Fruit fly (Drosophila melanogaster) whole organism, embryonic: ENCODE measurements around the gene CG43273.
A peak's percentile ranks its signal among the peaks of the same experiment; 100 is the strongest.

Source experiments
- Bteb2 ChIP-seq: fragments of 200-800 bp; sonication (Bioruptor generic); optimal IDR thresholded peaks from 2 replicates; lab custom pipeline; 2016; ENCODE audit warnings: missing biosample characterization, missing genetic modification characterization
- CG10209 ChIP-seq: fragments of 200-800 bp; sonication (Bioruptor generic); optimal IDR thresholded peaks from 3 replicates; lab custom pipeline; 2017; ENCODE audit warnings: missing biosample characterization, mild to moderate bottlenecking, missing genetic modification characterization, missing genetic modification reagents
- CG10959 ChIP-seq: fragments of 200-800 bp; sonication (Bioruptor generic); IDR thresholded peaks from 2 replicates; pipeline ENCODE4 v1.3.6; 2022; ENCODE audit warnings: missing biosample characterization, missing genetic modification characterization
- CG12071 ChIP-seq: fragments of 200-800 bp; sonication (Bioruptor generic); optimal IDR thresholded peaks from 3 replicates; lab custom pipeline; 2018; ENCODE audit warnings: missing biosample characterization, mild to moderate bottlenecking, missing genetic modification characterization
- CG14014 ChIP-seq: fragments of 200-800 bp; sonication (Bioruptor generic); IDR thresholded peaks from 2 replicates; pipeline ENCODE4 v1.3.6; 2022; ENCODE audit warnings: missing biosample characterization, missing genetic modification characterization
- CG14710 ChIP-seq: fragments of 200-800 bp; sonication (Bioruptor generic); optimal IDR thresholded peaks from 3 replicates; lab custom pipeline; 2019; ENCODE audit warnings: missing biosample characterization, mild to moderate bottlenecking, missing genetic modification characterization, moderate library complexity
- CG14860 ChIP-seq: fragments of 200-800 bp; sonication (Bioruptor generic); IDR thresholded peaks from 3 replicates; pipeline ENCODE4 v1.3.6; 2022; ENCODE audit warnings: missing biosample characterization, missing genetic modification characterization; ENCODE audit not compliant: partially characterized antibody
- CG15073 ChIP-seq: fragments of 200-800 bp; sonication (Bioruptor generic); optimal IDR thresholded peaks from 2 replicates; lab custom pipeline; 2016; ENCODE audit warnings: missing biosample characterization, missing genetic modification characterization
- CG17829 ChIP-seq: fragments of 200-800 bp; optimal IDR thresholded peaks from 2 replicates; lab custom pipeline; 2019; ENCODE audit warnings: missing biosample characterization, mild to moderate bottlenecking, missing genetic modification characterization, moderate library complexity
- CG2129 ChIP-seq: fragments of 200-800 bp; sonication (Bioruptor generic); IDR thresholded peaks from 2 replicates; pipeline ENCODE4 v1.3.6; 2022; ENCODE audit warnings: missing biosample characterization, missing genetic modification characterization; ENCODE audit not compliant: partially characterized antibody
- CG30403 ChIP-seq: fragments of 200-800 bp; sonication (Bioruptor generic); optimal IDR thresholded peaks from 3 replicates; lab custom pipeline; 2016; ENCODE audit warnings: missing biosample characterization, missing genetic modification characterization
- CG6654 ChIP-seq: fragments of 200-800 bp; sonication (Bioruptor generic); optimal IDR thresholded peaks from 2 replicates; lab custom pipeline; 2017; ENCODE audit warnings: missing biosample characterization, mild to moderate bottlenecking, missing genetic modification characterization
- CG6813 ChIP-seq: fragments of 200-800 bp; sonication (Bioruptor generic); optimal IDR thresholded peaks from 2 replicates; lab custom pipeline; 2017; ENCODE audit warnings: missing biosample characterization, missing genetic modification characterization, mild to moderate bottlenecking, moderate library complexity, missing genetic modification reagents
- CG7839 ChIP-seq: fragments of 200-800 bp; sonication (Bioruptor generic); optimal IDR thresholded peaks from 3 replicates; lab custom pipeline; 2018; ENCODE audit warnings: missing biosample characterization, mild to moderate bottlenecking, missing genetic modification characterization, moderate library complexity
- CG9817 ChIP-seq: fragments of 200-800 bp; sonication (Bioruptor generic); optimal IDR thresholded peaks from 2 replicates; lab custom pipeline; 2018; ENCODE audit warnings: missing biosample characterization, mild to moderate bottlenecking, missing genetic modification characterization, moderate library complexity
- CTCF ChIP-seq: fragments of 200-800 bp; sonication (Bioruptor generic); optimal IDR thresholded peaks from 2 replicates; lab custom pipeline; 2017; ENCODE audit warnings: missing biosample characterization, mild to moderate bottlenecking, missing genetic modification characterization, moderate library complexity
- Chrac-16 ChIP-seq: fragments of 200-800 bp; sonication (Bioruptor generic); optimal IDR thresholded peaks from 3 replicates; lab custom pipeline; 2016; ENCODE audit warnings: missing biosample characterization, missing genetic modification characterization
- Dll ChIP-seq: fragments of 200-800 bp; sonication (Bioruptor generic); IDR thresholded peaks from 4 replicates; pipeline ENCODE4 v1.3.6; 2022; ENCODE audit warnings: missing biosample characterization, missing genetic modification characterization; ENCODE audit not compliant: partially characterized antibody
- H2.0 ChIP-seq: fragments of 200-800 bp; sonication (Bioruptor generic); IDR thresholded peaks from 2 replicates; pipeline ENCODE4 v1.3.6; 2022; ENCODE audit warnings: missing biosample characterization, missing genetic modification characterization
- HLH3B ChIP-seq: fragments of 200-800 bp; sonication (Bioruptor generic); IDR thresholded peaks from 2 replicates; pipeline ENCODE4 v1.3.6; 2022; ENCODE audit warnings: missing biosample characterization, missing genetic modification characterization
- Hr78 ChIP-seq, 2 experiments: fragments of 200-800 bp in 1 of 2; fragments of >200 bp in 1 of 2; sonication (Bioruptor generic) in 1 of 2; optimal IDR thresholded peaks; 2 replicates each; lab custom pipeline; 2017 to 2019; ENCODE audit warnings: missing biosample characterization in 2 of 2, missing genetic modification characterization in 2 of 2, mild to moderate bottlenecking in 1 of 2, moderate library complexity in 1 of 2
- NK7.1 ChIP-seq: fragments of 200-800 bp; sonication (Bioruptor generic); optimal IDR thresholded peaks from 3 replicates; lab custom pipeline; 2016; ENCODE audit warnings: missing biosample characterization, missing genetic modification characterization
- Nf-YB ChIP-seq: fragments of 200-800 bp; sonication (Bioruptor generic); optimal IDR thresholded peaks from 3 replicates; lab custom pipeline; 2019; ENCODE audit warnings: missing biosample characterization, mild to moderate bottlenecking, missing genetic modification characterization, moderate library complexity
- Stat92E ChIP-seq, 3 experiments: fragments of >200 bp in 2 of 3; fragments of 200-800 bp in 1 of 3; sonication (Bioruptor generic) in 1 of 3; optimal IDR thresholded peaks; 2 replicates each; lab custom pipeline; 2017 to 2019; ENCODE audit warnings: missing biosample characterization in 3 of 3, missing genetic modification characterization in 3 of 3, mild to moderate bottlenecking in 1 of 3, moderate library complexity in 1 of 3
- Taf1 ChIP-seq: fragments of 200-800 bp; sonication (Bioruptor generic); IDR thresholded peaks from 2 replicates; pipeline ENCODE4 v1.3.6; 2022; ENCODE audit warnings: missing biosample characterization, missing genetic modification characterization
- aop ChIP-seq: fragments of 200-800 bp; sonication (Bioruptor generic); IDR thresholded peaks from 2 replicates; pipeline ENCODE4 v1.3.6; 2022; ENCODE audit warnings: missing biosample characterization, missing genetic modification characterization
- cg ChIP-seq: fragments of 200-800 bp; sonication (Bioruptor generic); optimal IDR thresholded peaks from 3 replicates; lab custom pipeline; 2019; ENCODE audit warnings: missing biosample characterization, mild to moderate bottlenecking, missing genetic modification characterization, moderate library complexity
- croc ChIP-seq: fragments of 200-800 bp; sonication (Bioruptor generic); conservative IDR thresholded peaks from 3 replicates; pipeline ENCODE4 v1.3.6; 2022; ENCODE audit warnings: missing biosample characterization, missing genetic modification characterization
- dati ChIP-seq: fragments of 200-800 bp; sonication (Bioruptor generic); IDR thresholded peaks from 2 replicates; pipeline ENCODE4 v1.3.6; 2022; ENCODE audit warnings: missing biosample characterization, missing genetic modification characterization
- gcm ChIP-seq: fragments of 200-800 bp; sonication (Bioruptor generic); optimal IDR thresholded peaks from 2 replicates; lab custom pipeline; 2019; ENCODE audit warnings: missing biosample characterization, mild to moderate bottlenecking, missing genetic modification characterization, moderate library complexity
- gfzf ChIP-seq: fragments of 200-800 bp; sonication (Bioruptor generic); optimal IDR thresholded peaks from 2 replicates; lab custom pipeline; 2016; ENCODE audit warnings: missing biosample characterization, mild to moderate bottlenecking, missing genetic modification characterization, moderate library complexity
- gro ChIP-seq: fragments of 200-800 bp; sonication (Bioruptor generic); optimal IDR thresholded peaks from 2 replicates; lab custom pipeline; 2016; ENCODE audit warnings: missing biosample characterization, missing genetic modification characterization
- gsb-n ChIP-seq: fragments of 200-800 bp; sonication (Bioruptor generic); optimal IDR thresholded peaks from 3 replicates; lab custom pipeline; 2018; ENCODE audit warnings: missing biosample characterization, mild to moderate bottlenecking, missing genetic modification characterization
- her ChIP-seq: fragments of 200-800 bp; sonication (Bioruptor generic); optimal IDR thresholded peaks from 2 replicates; lab custom pipeline; 2016; ENCODE audit warnings: missing biosample characterization, missing genetic modification characterization
- lmd ChIP-seq: fragments of 200-800 bp; sonication (Bioruptor generic); IDR thresholded peaks from 2 replicates; pipeline ENCODE4 v1.3.6; 2022; ENCODE audit warnings: missing biosample characterization, missing genetic modification characterization
- nau ChIP-seq: fragments of 200-800 bp; sonication (Bioruptor generic); optimal IDR thresholded peaks from 3 replicates; lab custom pipeline; 2017; ENCODE audit warnings: missing biosample characterization, mild to moderate bottlenecking, missing genetic modification characterization, missing genetic modification reagents
- org-1 ChIP-seq: fragments of 200-800 bp; sonication (Bioruptor generic); optimal IDR thresholded peaks from 2 replicates; lab custom pipeline; 2017; ENCODE audit warnings: missing biosample characterization, missing genetic modification characterization
- peb ChIP-seq: fragments of 200-800 bp; sonication (Bioruptor generic); IDR thresholded peaks from 2 replicates; pipeline ENCODE4 v1.3.6; 2022; ENCODE audit warnings: missing biosample characterization, missing genetic modification characterization
- pho ChIP-seq: fragments of 200-800 bp; sonication (Bioruptor generic); optimal IDR thresholded peaks from 2 replicates; lab custom pipeline; 2016; ENCODE audit warnings: missing biosample characterization, missing genetic modification characterization
- pita ChIP-seq: fragments of 200-800 bp; sonication (Bioruptor generic); optimal IDR thresholded peaks from 2 replicates; lab custom pipeline; 2017; ENCODE audit warnings: missing biosample characterization, mild to moderate bottlenecking, missing genetic modification characterization
- prd ChIP-seq, 3 experiments: fragments of >200 bp in 2 of 3; fragments of 200-800 bp in 1 of 3; sonication (Bioruptor generic) in 1 of 3; optimal IDR thresholded peaks in 2 of 3; IDR thresholded peaks in 1 of 3; 2 replicates in 2 of 3; 3 replicates in 1 of 3; pipeline versions ENCODE4 v1.3.6 to Lab custom; 2017 to 2022; ENCODE audit warnings: missing biosample characterization in 1 of 3, missing genetic modification characterization in 1 of 3
- repo ChIP-seq: fragments of 200-800 bp; sonication (Bioruptor generic); optimal IDR thresholded peaks from 2 replicates; lab custom pipeline; 2016; ENCODE audit warnings: missing biosample characterization, missing genetic modification characterization
- sens-2 ChIP-seq: fragments of 200-800 bp; sonication (Bioruptor generic); IDR thresholded peaks from 2 replicates; pipeline ENCODE4 v1.3.6; 2022; ENCODE audit warnings: missing biosample characterization, missing genetic modification characterization
- sima ChIP-seq: fragments of 200-800 bp; sonication (Bioruptor generic); optimal IDR thresholded peaks from 2 replicates; lab custom pipeline; 2016; ENCODE audit warnings: missing biosample characterization, missing genetic modification characterization
- sqz ChIP-seq: fragments of 200-800 bp; sonication (Bioruptor generic); optimal IDR thresholded peaks from 3 replicates; lab custom pipeline; 2018; ENCODE audit warnings: missing biosample characterization, mild to moderate bottlenecking, missing genetic modification characterization
- tio ChIP-seq: fragments of 200-800 bp; sonication (Bioruptor generic); optimal IDR thresholded peaks from 2 replicates; lab custom pipeline; 2017; ENCODE audit warnings: missing biosample characterization, missing genetic modification characterization, inconsistent platforms
- trem ChIP-seq: fragments of 200-800 bp; optimal IDR thresholded peaks from 3 replicates; lab custom pipeline; 2019; ENCODE audit warnings: missing biosample characterization, mild to moderate bottlenecking, missing genetic modification characterization, moderate library complexity
- usp ChIP-seq: fragments of >200 bp; optimal IDR thresholded peaks from 2 replicates; lab custom pipeline; 2017; ENCODE audit warnings: missing biosample characterization, missing genetic modification characterization

Gene CG43273

dm6 chr3R:24810844-24811625, 19.1 kb upstream of the CG43273 start (continued):
- peak; percentile 27 for TF ChIP-seq trem
- peak; percentile 58 for TF ChIP-seq CG14710 (tag; lab: Kevin White, UChicago)
- TF ChIP-seq gcm (GFP tag; lab: Kevin White, UChicago) = peak; percentile 82
- peak; percentile 85 for TF ChIP-seq org-1 (GFP tag; lab: Kevin White, UChicago)
- TF ChIP-seq aop (GFP tag; lab: Robert Waterston, UW) = peak; percentile 79; the same call in 1 of the 2 replicates
- TF ChIP-seq CG6654 (GFP tag; lab: Kevin White, UChicago) = peak; percentile 64
- no peak for TF ChIP-seq gfzf (GFP tag; lab: Kevin White, UChicago)
- peak in 1 of 2 experiments; percentile 63 for TF ChIP-seq Hr78 (GFP tag; optimal IDR thresholded peaks at IDR 0.05; lab: Kevin White, UChicago)
- no peak for TF ChIP-seq cg (GFP tag; lab: Kevin White, UChicago)
- TF ChIP-seq CG12071 = peak; percentile 94
- TF ChIP-seq her = peak; percentile 79
- peak; percentile 43 for TF ChIP-seq sqz (GFP tag; lab: Kevin White, UChicago)
- no peak for TF ChIP-seq prd (optimal IDR thresholded peaks at IDR 0.05; lab: Kevin White, UChicago)
- peak; percentile 86 for TF ChIP-seq prd (GFP tag; IDR thresholded peaks at IDR 0.05; lab: Robert Waterston, UW)
- peak; percentile 58; the same call in 2 of the 3 replicates for TF ChIP-seq croc (GFP tag; lab: Robert Waterston, UW)
- peak; percentile 91 for TF ChIP-seq gro
- TF ChIP-seq CG9817 (tag; lab: Kevin White, UChicago) = peak; percentile 90
- peak; percentile 71 for TF ChIP-seq sima (GFP tag; lab: Kevin White, UChicago)
- peak; percentile 79 for TF ChIP-seq tio (GFP tag; lab: Kevin White, UChicago)
- TF ChIP-seq lmd (GFP tag; lab: Robert Waterston, UW) = peak; percentile 92
- TF ChIP-seq repo (GFP tag; lab: Kevin White, UChicago) = peak; percentile 78
- peak; percentile 88 for TF ChIP-seq H2.0 (GFP tag; lab: Robert Waterston, UW)
- peak; percentile 63 for TF ChIP-seq Nf-YB
- TF ChIP-seq gsb-n = peak; percentile 65
- TF ChIP-seq CTCF (GFP tag; lab: Kevin White, UChicago) = peak; percentile 42
- TF ChIP-seq Stat92E (GFP tag; optimal IDR thresholded peaks at IDR 0.05; lab: Kevin White, UChicago) = peak in 1 of 3 experiments; percentile 6
- TF ChIP-seq HLH3B (GFP tag; lab: Robert Waterston, UW) = peak; percentile 89
- no peak for TF ChIP-seq CG2129 (GFP tag; lab: Robert Waterston, UW)
- TF ChIP-seq Bteb2 (GFP tag; lab: Kevin White, UChicago) = peak; percentile 75
- peak; percentile 76 for TF ChIP-seq pho (GFP tag; lab: Kevin White, UChicago)
- TF ChIP-seq CG14860 (GFP tag; lab: Robert Waterston, UW) = no peak
- TF ChIP-seq pita (GFP tag; lab: Kevin White, UChicago) = no peak
- TF ChIP-seq CG10959 (GFP tag; lab: Robert Waterston, UW) = peak; percentile 58; the same call in 1 of the 2 replicates
- peak; percentile 65 for TF ChIP-seq dati (GFP tag; lab: Robert Waterston, UW)
- TF ChIP-seq CG7839 = peak; percentile 92
- TF ChIP-seq CG30403 (GFP tag; lab: Kevin White, UChicago) = peak; percentile 80
- no peak for TF ChIP-seq usp (GFP tag; lab: Kevin White, UChicago)
- no peak for TF ChIP-seq Dll (GFP tag; lab: Robert Waterston, UW)
- TF ChIP-seq CG17829 (tag; lab: Kevin White, UChicago) = peak; percentile 74
- TF ChIP-seq peb = peak; percentile 75
- peak; percentile 76 for TF ChIP-seq nau (GFP tag; lab: Kevin White, UChicago)
- TF ChIP-seq Chrac-16 (GFP tag; lab: Kevin White, UChicago) = peak; percentile 78
- peak; percentile 86 for TF ChIP-seq CG10209 (GFP tag; lab: Kevin White, UChicago)
- peak; percentile 89 for TF ChIP-seq Taf1 (GFP tag; lab: Robert Waterston, UW)
- TF ChIP-seq CG6813 (GFP tag; lab: Kevin White, UChicago) = peak; percentile 90
- peak; percentile 71; the same call in 1 of the 2 replicates for TF ChIP-seq sens-2 (GFP tag; lab: Robert Waterston, UW)
- peak; percentile 67 for TF ChIP-seq NK7.1
- TF ChIP-seq CG14014 = peak; percentile 93
- peak; percentile 17 for TF ChIP-seq CG15073 (GFP tag; lab: Kevin White, UChicago)
